Fruit fly (Drosophila melanogaster) whole organism, embryonic: ENCODE results near the gene Dsp1.

Experiments used
- CG10979 ChIP-seq: fragments of 200-800 bp; sonication (Bioruptor generic); optimal IDR thresholded peaks from 2 replicates; lab custom pipeline; 2018; ENCODE audit warnings: missing biosample characterization, mild to moderate bottlenecking, missing genetic modification characterization, moderate library complexity
- CG12155 ChIP-seq: fragments of 200-800 bp; sonication (Bioruptor generic); optimal IDR thresholded peaks from 3 replicates; lab custom pipeline; 2016; ENCODE audit warnings: missing biosample characterization, missing genetic modification characterization
- CG12659 ChIP-seq: fragments of 200-800 bp; sonication (Bioruptor generic); optimal IDR thresholded peaks from 3 replicates; lab custom pipeline; 2017; ENCODE audit warnings: mild to moderate bottlenecking, missing biosample characterization, missing genetic modification reagents, missing genetic modification characterization
- CG17802 ChIP-seq: fragments of 200-800 bp; sonication (Bioruptor generic); optimal IDR thresholded peaks from 2 replicates; lab custom pipeline; 2018; ENCODE audit warnings: missing biosample characterization, mild to moderate bottlenecking, missing genetic modification characterization, moderate library complexity
- CG18262 ChIP-seq: fragments of 200-800 bp; optimal IDR thresholded peaks from 3 replicates; lab custom pipeline; 2019; ENCODE audit warnings: missing biosample characterization, mild to moderate bottlenecking, missing genetic modification characterization, moderate library complexity
- CG30020 ChIP-seq: fragments of 200-800 bp; optimal IDR thresholded peaks from 2 replicates; lab custom pipeline; 2019; ENCODE audit warnings: missing biosample characterization, mild to moderate bottlenecking, missing genetic modification characterization, moderate library complexity
- CG30403 ChIP-seq: fragments of 200-800 bp; sonication (Bioruptor generic); optimal IDR thresholded peaks from 3 replicates; lab custom pipeline; 2016; ENCODE audit warnings: missing biosample characterization, missing genetic modification characterization
- CG30431 ChIP-seq: fragments of 200-800 bp; sonication (Bioruptor generic); optimal IDR thresholded peaks from 2 replicates; lab custom pipeline; 2017; ENCODE audit warnings: missing biosample characterization, missing genetic modification characterization
- CG31224 ChIP-seq: fragments of 200-800 bp; sonication (Bioruptor generic); IDR thresholded peaks from 2 replicates; pipeline ENCODE4 v1.3.6; 2022; ENCODE audit warnings: missing biosample characterization, missing genetic modification characterization
- CG34422 ChIP-seq: fragments of 200-800 bp; sonication (Bioruptor generic); IDR thresholded peaks from 3 replicates; pipeline ENCODE4 v1.3.6; 2022; ENCODE audit warnings: missing biosample characterization, missing genetic modification characterization
- CG3995 ChIP-seq: fragments of 200-800 bp; sonication (Bioruptor generic); optimal IDR thresholded peaks from 3 replicates; lab custom pipeline; 2016; ENCODE audit warnings: missing biosample characterization, missing genetic modification characterization
- CG7839 ChIP-seq: fragments of 200-800 bp; sonication (Bioruptor generic); optimal IDR thresholded peaks from 3 replicates; lab custom pipeline; 2018; ENCODE audit warnings: missing biosample characterization, mild to moderate bottlenecking, missing genetic modification characterization, moderate library complexity
- CG9932 ChIP-seq: fragments of 200-800 bp; sonication (Bioruptor generic); IDR thresholded peaks from 2 replicates; pipeline ENCODE4 v1.3.6; 2022; ENCODE audit warnings: missing biosample characterization, missing genetic modification characterization
- CHES-1-like ChIP-seq: fragments of 200-800 bp; sonication (Bioruptor generic); optimal IDR thresholded peaks from 2 replicates; lab custom pipeline; 2016; ENCODE audit warnings: missing biosample characterization, missing genetic modification characterization
- Dbx ChIP-seq: fragments of 200-800 bp; sonication (Bioruptor generic); IDR thresholded peaks from 3 replicates; pipeline ENCODE4 v1.3.6; 2022; ENCODE audit warnings: missing biosample characterization, missing genetic modification characterization
- Dip2 ChIP-seq: fragments of 200-800 bp; sonication (Bioruptor generic); IDR thresholded peaks from 2 replicates; pipeline ENCODE4 v1.3.6; 2022; ENCODE audit warnings: missing biosample characterization, missing genetic modification characterization
- Dp ChIP-seq: fragments of 200-800 bp; sonication (Bioruptor generic); optimal IDR thresholded peaks from 2 replicates; lab custom pipeline; 2018; ENCODE audit warnings: missing biosample characterization, mild to moderate bottlenecking, missing genetic modification characterization, moderate library complexity
- E2f2 ChIP-seq: fragments of 200-800 bp; sonication (Bioruptor generic); IDR thresholded peaks from 2 replicates; pipeline ENCODE4 v1.3.6; 2022; ENCODE audit warnings: missing biosample characterization, missing genetic modification characterization
- ERR ChIP-seq: fragments of 200-800 bp; sonication (Bioruptor generic); optimal IDR thresholded peaks from 2 replicates; lab custom pipeline; 2016; ENCODE audit warnings: missing biosample characterization, missing genetic modification characterization
- Ets97D ChIP-seq: fragments of 200-800 bp; sonication (Bioruptor generic); optimal IDR thresholded peaks from 3 replicates; lab custom pipeline; 2016; ENCODE audit warnings: missing biosample characterization, missing genetic modification characterization
- Fer2 ChIP-seq: fragments of 200-800 bp; sonication (Bioruptor generic); optimal IDR thresholded peaks from 2 replicates; lab custom pipeline; 2018; ENCODE audit warnings: missing biosample characterization, mild to moderate bottlenecking, missing genetic modification characterization, moderate library complexity
- Gsc ChIP-seq: fragments of 200-800 bp; sonication (Bioruptor generic); IDR thresholded peaks from 2 replicates; pipeline ENCODE4 v1.3.6; 2022; ENCODE audit warnings: missing biosample characterization, missing genetic modification characterization
- Hr78 ChIP-seq, 2 experiments: fragments of 200-800 bp in 1 of 2; fragments of >200 bp in 1 of 2; sonication (Bioruptor generic) in 1 of 2; optimal IDR thresholded peaks; 2 replicates each; lab custom pipeline; 2017 to 2019; ENCODE audit warnings: missing biosample characterization in 2 of 2, missing genetic modification characterization in 2 of 2, mild to moderate bottlenecking in 1 of 2, moderate library complexity in 1 of 2
- Kr ChIP-seq: fragments of 200-800 bp; sonication (Bioruptor generic); optimal IDR thresholded peaks from 2 replicates; lab custom pipeline; 2017; ENCODE audit warnings: missing biosample characterization, mild to moderate bottlenecking, missing genetic modification characterization
- Mad ChIP-seq: fragments of 200-800 bp; sonication (Bioruptor generic); optimal IDR thresholded peaks from 2 replicates; lab custom pipeline; 2016; ENCODE audit warnings: missing biosample characterization, missing genetic modification characterization
- Neu2 ChIP-seq: fragments of 200-800 bp; sonication (Bioruptor generic); optimal IDR thresholded peaks from 3 replicates; lab custom pipeline; 2016; ENCODE audit warnings: missing biosample characterization, missing genetic modification characterization, borderline replicate concordance
- Opbp ChIP-seq: fragments of 200-800 bp; sonication (Bioruptor generic); IDR thresholded peaks from 3 replicates; pipeline ENCODE4 v1.3.6; 2022; ENCODE audit warnings: missing biosample characterization, missing genetic modification characterization; ENCODE audit not compliant: partially characterized antibody
- Sox100B ChIP-seq: fragments of 200-800 bp; sonication (Bioruptor generic); optimal IDR thresholded peaks from 3 replicates; lab custom pipeline; 2018; ENCODE audit warnings: missing biosample characterization, mild to moderate bottlenecking, missing genetic modification characterization
- al ChIP-seq: fragments of 200-800 bp; sonication (Bioruptor generic); IDR thresholded peaks from 2 replicates; pipeline ENCODE4 v1.3.6; 2022; ENCODE audit warnings: missing biosample characterization, missing genetic modification characterization
- chm ChIP-seq: fragments of 200-800 bp; sonication (Bioruptor generic); IDR thresholded peaks from 2 replicates; pipeline ENCODE4 v1.3.6; 2022; ENCODE audit warnings: missing biosample characterization, missing genetic modification characterization
- crp ChIP-seq, 2 experiments: fragments of 200-800 bp; sonication (Bioruptor generic); optimal IDR thresholded peaks; 2 replicates in 1 of 2; 3 replicates in 1 of 2; lab custom pipeline; 2017; ENCODE audit warnings: missing biosample characterization in 2 of 2, missing genetic modification characterization in 2 of 2, mild to moderate bottlenecking in 1 of 2, moderate library complexity in 1 of 2
- dati ChIP-seq: fragments of 200-800 bp; sonication (Bioruptor generic); IDR thresholded peaks from 2 replicates; pipeline ENCODE4 v1.3.6; 2022; ENCODE audit warnings: missing biosample characterization, missing genetic modification characterization
- ems ChIP-seq: fragments of 200-800 bp; sonication (Bioruptor generic); optimal IDR thresholded peaks from 3 replicates; lab custom pipeline; 2016; ENCODE audit warnings: missing biosample characterization, missing genetic modification characterization
- en ChIP-seq: fragments of 200-800 bp; sonication (Bioruptor generic); optimal IDR thresholded peaks from 2 replicates; lab custom pipeline; 2016; ENCODE audit warnings: missing biosample characterization, missing genetic modification characterization
- fu2 ChIP-seq: fragments of 200-800 bp; sonication (Bioruptor generic); optimal IDR thresholded peaks from 2 replicates; lab custom pipeline; 2016; ENCODE audit warnings: missing biosample characterization, missing genetic modification characterization
- gce ChIP-seq: fragments of 200-800 bp; sonication (Bioruptor generic); IDR thresholded peaks from 3 replicates; pipeline ENCODE4 v1.3.6; 2022; ENCODE audit warnings: missing biosample characterization, missing genetic modification characterization
- nerfin-2 ChIP-seq: fragments of 200-800 bp; sonication (Bioruptor generic); IDR thresholded peaks from 2 replicates; pipeline ENCODE4 v1.3.6; 2022; ENCODE audit warnings: missing biosample characterization, missing genetic modification characterization; ENCODE audit not compliant: partially characterized antibody
- onecut ChIP-seq: fragments of 200-800 bp; sonication (Bioruptor generic); IDR thresholded peaks from 2 replicates; pipeline ENCODE4 v1.3.6; 2022; ENCODE audit warnings: missing biosample characterization, missing genetic modification characterization
- pan ChIP-seq, 4 experiments: fragments of >200 bp in 3 of 4; fragments of 200-800 bp in 1 of 4; sonication (Bioruptor generic) in 1 of 4; optimal IDR thresholded peaks in 3 of 4; IDR thresholded peaks in 1 of 4; 2 replicates each; pipeline versions ENCODE4 v1.3.6 to Lab custom; 2017 to 2022; ENCODE audit warnings: missing biosample characterization in 2 of 4, missing genetic modification characterization in 2 of 4, mixed read lengths in 1 of 4
- ro ChIP-seq: fragments of 200-800 bp; sonication (Bioruptor generic); IDR thresholded peaks from 2 replicates; pipeline ENCODE4 v1.3.6; 2022; ENCODE audit warnings: missing biosample characterization, missing genetic modification characterization
- sd ChIP-seq: fragments of 200-800 bp; sonication (Bioruptor generic); optimal IDR thresholded peaks from 3 replicates; lab custom pipeline; 2018; ENCODE audit warnings: missing biosample characterization, mild to moderate bottlenecking, missing genetic modification characterization, moderate library complexity
- sima ChIP-seq: fragments of 200-800 bp; sonication (Bioruptor generic); optimal IDR thresholded peaks from 2 replicates; lab custom pipeline; 2016; ENCODE audit warnings: missing biosample characterization, missing genetic modification characterization
- slbo ChIP-seq: fragments of 200-800 bp; sonication (Bioruptor generic); IDR thresholded peaks from 2 replicates; pipeline ENCODE4 v1.3.6; 2022; ENCODE audit warnings: missing biosample characterization, missing genetic modification characterization
- slou ChIP-seq: fragments of 200-800 bp; sonication (Bioruptor generic); optimal IDR thresholded peaks from 3 replicates; lab custom pipeline; 2016; ENCODE audit warnings: missing biosample characterization, missing genetic modification characterization
- sna ChIP-seq: fragments of 200-800 bp; sonication (Bioruptor generic); IDR thresholded peaks from 2 replicates; pipeline ENCODE4 v1.3.6; 2022; ENCODE audit warnings: missing biosample characterization, missing genetic modification characterization; ENCODE audit not compliant: partially characterized antibody
- sob ChIP-seq: fragments of 200-800 bp; sonication (Bioruptor generic); IDR thresholded peaks from 2 replicates; pipeline ENCODE4 v1.3.6; 2022; ENCODE audit warnings: missing biosample characterization, missing genetic modification characterization
- sr ChIP-seq: fragments of 200-800 bp; sonication (Bioruptor generic); IDR thresholded peaks from 3 replicates; pipeline ENCODE4 v1.3.6; 2022; ENCODE audit warnings: missing biosample characterization, missing genetic modification characterization
- tio ChIP-seq: fragments of 200-800 bp; sonication (Bioruptor generic); optimal IDR thresholded peaks from 2 replicates; lab custom pipeline; 2017; ENCODE audit warnings: missing biosample characterization, missing genetic modification characterization, inconsistent platforms
- usp ChIP-seq: fragments of >200 bp; optimal IDR thresholded peaks from 2 replicates; lab custom pipeline; 2017; ENCODE audit warnings: missing biosample characterization, missing genetic modification characterization
- wor ChIP-seq: fragments of 200-800 bp; sonication (Bioruptor generic); IDR thresholded peaks from 2 replicates; pipeline ENCODE4 v1.3.6; 2022; ENCODE audit warnings: missing biosample characterization, missing genetic modification characterization

Dsp1 gene

DNA sequence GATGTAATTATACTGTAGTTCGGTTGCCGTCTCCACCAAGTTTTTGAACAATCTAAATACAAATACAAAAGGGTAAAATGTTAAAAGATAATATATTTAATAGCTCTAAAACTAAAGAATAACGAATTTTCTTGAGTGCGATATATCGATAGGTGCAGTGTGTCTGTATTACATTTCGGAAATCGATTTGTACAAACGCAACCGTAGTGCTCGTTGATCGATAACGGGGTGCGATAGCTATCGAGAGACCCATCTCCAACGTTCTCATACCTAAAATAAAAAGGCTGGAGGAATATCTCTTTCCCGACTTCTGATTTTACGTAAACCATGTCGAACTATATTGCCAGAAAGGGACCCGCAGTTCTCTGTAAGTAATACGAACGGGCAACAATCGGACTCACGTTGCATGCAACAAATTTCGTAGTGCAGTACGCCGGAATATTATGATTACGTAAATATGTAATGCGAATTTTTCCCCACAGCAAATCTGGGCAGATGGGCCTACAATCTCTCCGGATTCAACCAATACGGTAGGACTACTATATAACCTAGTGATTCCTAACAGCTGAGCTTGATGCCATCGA is 47.2 kb upstream of the Dsp1 start, which contains the start of gene UQCR-14 (continued):
- TF ChIP-seq CG7839 (tag; lab: Kevin White, UChicago) (no peak), fu2 (peak; percentile 4), CG31224 (0 out of 2 replicates have a peak, but pooled peaks have one; percentile 16), onecut (GFP tag; lab: Robert Waterston, UW) (peak; percentile 19; the same call in 1 of the 2 replicates), Sox100B (GFP tag; lab: Kevin White, UChicago) (no peak), Hr78 (GFP tag; optimal IDR thresholded peaks at IDR 0.05; lab: Kevin White, UChicago) (no peak), wor (GFP tag; lab: Robert Waterston, UW) (no peak), ro (GFP tag; lab: Robert Waterston, UW) (no peak), CG10979 (peak; percentile 32), E2f2 (GFP tag; lab: Robert Waterston, UW) (peak; percentile 71), pan (optimal IDR thresholded peaks at IDR 0.05; lab: Kevin White, UChicago) (no peak), pan (GFP tag; optimal IDR thresholded peaks at IDR 0.05 in 1 of 2, IDR thresholded peaks at IDR 0.05 in 1 of 2) (peak in 1 of 2 experiments; percentile 8), slbo (peak; percentile 45; the same call in 1 of the 2 replicates), tio (GFP tag; lab: Kevin White, UChicago) (no peak), nerfin-2 (GFP tag; lab: Robert Waterston, UW) (peak; percentile 96), CG12659 (GFP tag; lab: Kevin White, UChicago) (peak; percentile 87), Dp (peak; percentile 59), sna (peak; percentile 92), chm (no peak), usp (no peak), Fer2 (tag; lab: Kevin White, UChicago) (no peak), sd (tag; lab: Kevin White, UChicago) (peak; percentile 34), crp (GFP tag; optimal IDR thresholded peaks at IDR 0.05; lab: Kevin White, UChicago) (peak in 1 of 2 experiments; percentile 16), CG12155 (GFP tag; lab: Kevin White, UChicago) (peak; percentile 6), Dbx (GFP tag; lab: Robert Waterston, UW) (peak; percentile 66), ERR (GFP tag; lab: Kevin White, UChicago) (no peak), CHES-1-like (GFP tag; lab: Kevin White, UChicago) (peak; percentile 28), al (GFP tag; lab: Robert Waterston, UW) (peak; percentile 25; the same call in 1 of the 2 replicates), CG18262 (tag; lab: Kevin White, UChicago) (peak; percentile 19), Ets97D (GFP tag; lab: Kevin White, UChicago) (peak; percentile 86), CG30020 (tag; lab: Kevin White, UChicago) (peak; percentile 71), slou (GFP tag; lab: Kevin White, UChicago) (peak; percentile 5), CG30431 (GFP tag; lab: Kevin White, UChicago) (no peak), CG34422 (GFP tag; lab: Robert Waterston, UW) (0 out of 3 replicates have a peak, but pooled peaks have one; percentile 44), gce (GFP tag; lab: Robert Waterston, UW) (no peak), dati (GFP tag; lab: Robert Waterston, UW) (no peak), CG30403 (GFP tag; lab: Kevin White, UChicago) (peak; percentile 24), Kr (GFP tag; lab: Kevin White, UChicago) (no peak), Mad (GFP tag; lab: Kevin White, UChicago) (no peak), Gsc (no peak), Dip2 (GFP tag; lab: Robert Waterston, UW) (no peak), CG17802 (tag; lab: Kevin White, UChicago) (peak; percentile 22), Opbp (peak; percentile 98), sima (GFP tag; lab: Kevin White, UChicago) (no peak), CG9932 (GFP tag; lab: Robert Waterston, UW) (peak; percentile 74), CG3995 (GFP tag; lab: Kevin White, UChicago) (peak; percentile 34), sr (GFP tag; lab: Robert Waterston, UW) (no peak), ems (peak; percentile 2), Neu2 (GFP tag; lab: Kevin White, UChicago) (no peak), sob (GFP tag; lab: Robert Waterston, UW) (peak; percentile 33; the same call in 1 of the 2 replicates), en (GFP tag; lab: Kevin White, UChicago) (no peak)
